Worm (Caenorhabditis elegans) whole organism, young adult: ENCODE data around the gene srv-14.
A peak's percentile ranks its signal among the peaks of the same experiment; 100 is the strongest.

Experiments used
- B0336.3 ChIP-seq: fragments of 200-800 bp; sonication (Bioruptor generic); IDR thresholded peaks from 2 replicates; pipeline ENCODE4 v1.3.6; 2022; ENCODE audit warnings: missing genetic modification characterization, missing compliant biosample characterization
- F39B2.1 ChIP-seq: fragments of 200-800 bp; sonication (Bioruptor generic); IDR thresholded peaks from 2 replicates; pipeline ENCODE4 v1.3.6; 2022; ENCODE audit warnings: missing genetic modification reagents, missing genetic modification characterization, missing compliant biosample characterization
- F57C9.4 ChIP-seq: sonication (generic microtip); optimal IDR thresholded peaks from 2 replicates; lab custom pipeline; 2017; ENCODE audit warnings: mild to moderate bottlenecking, missing genetic modification characterization, missing compliant biosample characterization
- Y56A3A.18 ChIP-seq: fragments of 200-800 bp; sonication (Bioruptor generic); IDR thresholded peaks from 2 replicates; pipeline ENCODE4 v1.3.6; 2022; ENCODE audit warnings: missing genetic modification reagents, missing genetic modification characterization, missing compliant biosample characterization
- attf-5 ChIP-seq: fragments of 200-800 bp; sonication (Bioruptor generic); optimal IDR thresholded peaks from 2 replicates; lab custom pipeline; 2018; ENCODE audit warnings: mild to moderate bottlenecking, missing genetic modification characterization, missing compliant biosample characterization
- attf-6 ChIP-seq: fragments of 200-800 bp; sonication (Bioruptor generic); IDR thresholded peaks from 2 replicates; pipeline ENCODE4 v1.3.6; 2022; ENCODE audit warnings: missing genetic modification reagents, missing genetic modification characterization, missing compliant biosample characterization
- ccch-3 ChIP-seq: fragments of 200-800 bp; sonication (Bioruptor generic); optimal IDR thresholded peaks from 2 replicates; lab custom pipeline; 2018; ENCODE audit warnings: mild to moderate bottlenecking, missing genetic modification characterization, missing compliant biosample characterization
- ceh-40 ChIP-seq: fragments of 200-800 bp; sonication (Bioruptor generic); IDR thresholded peaks from 2 replicates; pipeline ENCODE4 v1.3.6; 2022; ENCODE audit warnings: missing genetic modification characterization, missing compliant biosample characterization
- ceh-58 ChIP-seq: fragments of 200-800 bp; sonication (Bioruptor generic); IDR thresholded peaks from 2 replicates; pipeline ENCODE4 v1.3.6; 2022; ENCODE audit warnings: missing genetic modification characterization, missing compliant biosample characterization
- ceh-91 ChIP-seq: fragments of 200-800 bp; sonication (Bioruptor generic); IDR thresholded peaks from 2 replicates; pipeline ENCODE4 v1.3.6; 2022; ENCODE audit warnings: missing genetic modification reagents, missing genetic modification characterization, missing compliant biosample characterization
- die-1 ChIP-seq: sonication (generic microtip); optimal IDR thresholded peaks from 2 replicates; lab custom pipeline; 2016; ENCODE audit warnings: missing genotype, mild to moderate bottlenecking, missing genetic modification characterization, missing compliant biosample characterization
- egl-18 ChIP-seq: fragments of 200-800 bp; sonication (Bioruptor generic); IDR thresholded peaks from 2 replicates; pipeline ENCODE4 v1.3.6; 2022; ENCODE audit warnings: missing genetic modification reagents, missing genetic modification characterization, missing compliant biosample characterization
- ekl-4 ChIP-seq: fragments of 200-800 bp; sonication (Bioruptor generic); IDR thresholded peaks from 2 replicates; pipeline ENCODE4 v1.3.6; 2022; ENCODE audit warnings: missing genetic modification reagents, missing genetic modification characterization, missing compliant biosample characterization
- hlh-26 ChIP-seq: fragments of 200-800 bp; sonication (Bioruptor generic); conservative IDR thresholded peaks from 2 replicates; pipeline ENCODE4 v1.3.6; 2022; ENCODE audit warnings: missing genetic modification reagents, missing genetic modification characterization, missing compliant biosample characterization
- hrde-1 ChIP-seq: sonication (generic microtip); optimal IDR thresholded peaks from 2 replicates; lab custom pipeline; 2016; ENCODE audit warnings: missing genetic modification characterization, mild to moderate bottlenecking, missing compliant biosample characterization, moderate library complexity, missing genotype, missing genetic modification reagents, borderline replicate concordance
- hsf-1 ChIP-seq: fragments of 200-800 bp; sonication (Bioruptor generic); IDR thresholded peaks from 2 replicates; pipeline ENCODE4 v1.3.6; 2022; ENCODE audit warnings: missing genetic modification reagents, missing genetic modification characterization, missing compliant biosample characterization
- lin-54 ChIP-seq: fragments of 200-800 bp; sonication (Bioruptor generic); optimal IDR thresholded peaks from 2 replicates; lab custom pipeline; 2018; ENCODE audit warnings: mild to moderate bottlenecking, missing genetic modification characterization, missing compliant biosample characterization
- lsl-1 ChIP-seq: fragments of 200-800 bp; sonication (Bioruptor generic); optimal IDR thresholded peaks from 2 replicates; lab custom pipeline; 2018; ENCODE audit warnings: mild to moderate bottlenecking, missing genetic modification characterization, moderate library complexity, missing compliant biosample characterization
- lsy-27 ChIP-seq: sonication (generic microtip); optimal IDR thresholded peaks from 2 replicates; lab custom pipeline; 2017; ENCODE audit warnings: missing genetic modification characterization, mild to moderate bottlenecking, missing compliant biosample characterization, antibody characterized with exemption, missing genotype, borderline replicate concordance; ENCODE audit not compliant: insufficient read depth
- mes-4 ChIP-seq: sonication (generic microtip); optimal IDR thresholded peaks from 2 replicates; lab custom pipeline; 2016; ENCODE audit warnings: missing genotype, missing genetic modification characterization, missing compliant biosample characterization
- mxl-1 ChIP-seq: sonication (generic microtip); optimal IDR thresholded peaks from 2 replicates; lab custom pipeline; 2016; ENCODE audit warnings: missing genetic modification characterization, missing compliant biosample characterization
- nfya-2 ChIP-seq: fragments of 200-800 bp; sonication (Bioruptor generic); IDR thresholded peaks from 2 replicates; pipeline ENCODE4 v1.3.6; 2022; ENCODE audit warnings: missing genetic modification reagents, missing genetic modification characterization, missing compliant biosample characterization
- nfyb-1 ChIP-seq: fragments of 200-800 bp; sonication (Bioruptor generic); IDR thresholded peaks from 2 replicates; pipeline ENCODE4 v1.3.6; 2022; ENCODE audit warnings: missing genetic modification reagents, missing genetic modification characterization, missing compliant biosample characterization
- nhr-80 ChIP-seq: sonication (generic microtip); optimal IDR thresholded peaks from 2 replicates; lab custom pipeline; 2016; ENCODE audit warnings: missing genetic modification characterization, missing compliant biosample characterization
- rec-8 ChIP-seq, 2 experiments: sonication (generic microtip); optimal IDR thresholded peaks; 2 replicates each; lab custom pipeline; 2016; ENCODE audit warnings: mild to moderate bottlenecking in 2 of 2, missing genetic modification characterization in 2 of 2, missing genetic modification reagents in 2 of 2, missing genotype in 2 of 2, missing biosample characterization in 1 of 2, missing compliant biosample characterization in 1 of 2, moderate library complexity in 1 of 2
- snpc-1.3 ChIP-seq: sonication (generic microtip); optimal IDR thresholded peaks from 2 replicates; lab custom pipeline; 2017; ENCODE audit warnings: missing genetic modification characterization, mild to moderate bottlenecking, missing compliant biosample characterization, antibody characterized with exemption, moderate library complexity, missing genotype, missing genetic modification reagents; ENCODE audit not compliant: insufficient read depth
- snpc-3.4 ChIP-seq: sonication (generic microtip); optimal IDR thresholded peaks from 2 replicates; lab custom pipeline; 2017; ENCODE audit warnings: missing genetic modification characterization, mild to moderate bottlenecking, missing compliant biosample characterization, antibody characterized with exemption, moderate library complexity, missing genotype, missing genetic modification reagents
- snpc-4 ChIP-seq, 5 experiments: fragments of 150-350 bp in 1 of 5; sonication (generic microtip) in 4 of 5; optimal IDR thresholded peaks; 2 replicates each; lab custom pipeline; 2014 to 2018; ENCODE audit warnings: missing genetic modification characterization in 5 of 5, missing biosample characterization in 3 of 5, antibody characterized with exemption in 2 of 5, mild to moderate bottlenecking in 2 of 5, missing compliant biosample characterization in 2 of 5, missing genotype in 2 of 5, moderate library complexity in 2 of 5, missing genetic modification reagents in 1 of 5
- tbp1 ChIP-seq: fragments of 200-800 bp; sonication (Bioruptor generic); optimal IDR thresholded peaks from 2 replicates; lab custom pipeline; 2018; ENCODE audit warnings: mild to moderate bottlenecking, missing genetic modification characterization, missing compliant biosample characterization
- tbx-9 ChIP-seq: sonication (generic microtip); optimal IDR thresholded peaks from 2 replicates; lab custom pipeline; 2016; ENCODE audit warnings: borderline replicate concordance, missing genetic modification characterization, inconsistent platforms, missing compliant biosample characterization
- ztf-18 ChIP-seq: sonication (generic microtip); optimal IDR thresholded peaks from 2 replicates; lab custom pipeline; 2016; ENCODE audit warnings: missing genotype, mild to moderate bottlenecking, missing genetic modification characterization, missing compliant biosample characterization
- ztf-28 ChIP-seq: fragments of 200-800 bp; sonication (Bioruptor generic); IDR thresholded peaks from 2 replicates; pipeline ENCODE4 v1.3.6; 2022; ENCODE audit warnings: missing genetic modification reagents, missing genetic modification characterization, missing compliant biosample characterization
- ztf-3 ChIP-seq: fragments of 200-800 bp; sonication (Bioruptor generic); optimal IDR thresholded peaks from 2 replicates; lab custom pipeline; 2018; ENCODE audit warnings: mild to moderate bottlenecking, missing genetic modification characterization, missing compliant biosample characterization

srv-14 gene

ce11 chrIV:15850647-15851046 lies 43.4 kb downstream of the srv-14 start:
- TF ChIP-seq ceh-40 (GFP tag; lab: Robert Waterston, UW) (no peak), rec-8 (tag; optimal IDR thresholded peaks at IDR 0.05; lab: Kevin White, UChicago) (no peak), nfyb-1 (peak; percentile 31; the same call in 1 of the 2 replicates)

- TF ChIP-seq Y56A3A.18 (GFP tag; lab: Robert Waterston, UW) (0 out of 2 replicates have a peak, but pooled peaks have one; percentile 54), hrde-1 (tag; lab: Kevin White, UChicago) (no peak), attf-5 (GFP tag; lab: Kevin White, UChicago) (peak; percentile 9), snpc-4 (GFP tag; optimal IDR thresholded peaks at IDR 0.05; lab: Kevin White, UChicago) (no peak), snpc-4 (tag; optimal IDR thresholded peaks at IDR 0.05; lab: Kevin White, UChicago) (peak in 2 of 4 experiments; percentile 3 to 52), tbp1 (GFP tag; lab: Kevin White, UChicago) (peak; percentile 11), nhr-80 (tag; lab: Kevin White, UChicago) (peak; percentile 85), F39B2.1 (GFP tag; lab: Robert Waterston, UW) (no peak)
These were observed 44.4 kb downstream of the srv-14 start, which contains the start of gene Y105C5A.24 for ce11 chrIV:15849656-15850055. Gene Y105C5A.24 (plus strand): TSS chrIV:15849875.

- TF ChIP-seq mes-4 (tag; lab: Kevin White, UChicago) (no peak), lin-54 (GFP tag; lab: Kevin White, UChicago) (no peak), hrde-1 (tag; lab: Kevin White, UChicago) (no peak), nfya-2 (GFP tag; lab: Robert Waterston, UW) (no peak), nhr-80 (tag; lab: Kevin White, UChicago) (no peak), egl-18 (GFP tag; lab: Robert Waterston, UW) (no peak), ccch-3 (GFP tag; lab: Kevin White, UChicago) (no peak), ztf-3 (no peak), F57C9.4 (tag; lab: Kevin White, UChicago) (no peak), ztf-28 (no peak), mxl-1 (tag; lab: Kevin White, UChicago) (no peak), ceh-91 (no peak), ztf-18 (no peak), lsy-27 (no peak), B0336.3 (no peak)
These were observed 46.9 kb downstream of the srv-14 start, which contains the start of gene Y105C5A.1269 for ce11 chrIV:15847096-15847495. Gene Y105C5A.1269 (plus strand): TSS chrIV:15847396.

ce11 chrIV:15846553-15846952 lies 47.5 kb downstream of the srv-14 start, which contains the start of gene Y105C5A.1270:
Gene Y105C5A.1270 (minus strand): TSS chrIV:15846653.
- TF ChIP-seq tbx-9 (tag; lab: Kevin White, UChicago) = no peak

ce11 chrIV:15844064-15844463 lies 50.0 kb downstream of the srv-14 start:
- TF ChIP-seq die-1 (tag; lab: Kevin White, UChicago) = no peak
- no peak for TF ChIP-seq hlh-26 (GFP tag; lab: Robert Waterston, UW)
- peak; percentile 57; the same call in 1 of the 2 replicates for TF ChIP-seq attf-6 (GFP tag; lab: Robert Waterston, UW)
- no peak for TF ChIP-seq lsl-1 (GFP tag; lab: Kevin White, UChicago)
- no peak for TF ChIP-seq snpc-4 (GFP tag; optimal IDR thresholded peaks at IDR 0.05; lab: Kevin White, UChicago)
- TF ChIP-seq snpc-4 (tag; optimal IDR thresholded peaks at IDR 0.05; lab: Kevin White, UChicago) = peak in 2 of 4 experiments; percentile 50 to 54
- TF ChIP-seq ceh-58 (GFP tag; lab: Robert Waterston, UW) = no peak
- TF ChIP-seq ekl-4 (GFP tag; lab: Robert Waterston, UW) = no peak
- TF ChIP-seq hsf-1 (GFP tag; lab: Robert Waterston, UW) = no peak
- no peak for TF ChIP-seq snpc-1.3
- TF ChIP-seq snpc-3.4 (tag; lab: Kevin White, UChicago) = no peak
- TF ChIP-seq, all 124 proteins: peak for 2
